Fruit fly (Drosophila melanogaster): ENCODE results near the gene CG14563.

The CG14563 gene

DNA sequence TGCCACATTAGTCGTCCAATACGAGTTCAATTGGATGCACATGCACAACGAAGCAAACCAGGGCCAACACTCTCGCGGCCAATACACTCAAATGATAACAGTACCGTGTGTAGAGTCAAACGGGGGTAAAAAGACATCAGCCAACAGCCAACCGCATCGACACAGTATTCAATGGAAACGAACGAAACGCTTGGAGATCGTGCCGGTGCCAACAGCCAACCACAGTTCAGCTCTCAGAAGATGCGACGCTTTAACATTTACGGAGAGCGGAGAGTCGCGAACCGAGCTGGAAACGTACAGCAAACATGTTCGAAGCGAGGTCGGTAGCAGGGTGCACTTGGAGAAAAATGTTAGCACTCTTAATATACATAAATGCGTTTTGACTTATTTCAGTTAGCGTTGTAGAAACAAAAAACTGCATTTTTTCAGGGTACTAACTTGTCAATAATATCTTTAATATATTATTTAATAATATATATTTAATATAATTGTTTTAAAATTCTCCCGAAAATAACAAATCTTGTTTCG is 34.1 kb downstream of the CG14563 start (continued):
- TF ChIP-seq CG17802 (tag; optimal IDR thresholded peaks at IDR 0.05) (no peak), Eip74EF (GFP tag; optimal IDR thresholded peaks at IDR 0.05) (no peak), sens-2 (GFP tag; IDR thresholded peaks at IDR 0.05) (0 out of 2 replicates have a peak, but pooled peaks have one; percentile 53), gfzf (GFP tag; optimal IDR thresholded peaks at IDR 0.05) (no peak), CG18599 (GFP tag; optimal IDR thresholded peaks at IDR 0.05) (no peak), mirr (GFP tag; optimal IDR thresholded peaks at IDR 0.05) (no peak), NFAT (GFP tag; IDR thresholded peaks at IDR 0.05) (peak; percentile 44; the same call in 1 of the 2 replicates), crp (GFP tag; optimal IDR thresholded peaks at IDR 0.05) (no peak), Taf1 (GFP tag; IDR thresholded peaks at IDR 0.05) (no peak; the same call in 1 of the 2 replicates), sens (GFP tag) (peak; percentile 77), al (GFP tag; IDR thresholded peaks at IDR 0.05) (no peak), jumu (GFP tag; optimal IDR thresholded peaks at IDR 0.05) (no peak), CG13424 (tag; optimal IDR thresholded peaks at IDR 0.05) (peak; percentile 77), otp (GFP tag; IDR thresholded peaks at IDR 0.05) (peak; percentile 57; the same call in 1 of the 3 replicates), phol (tag; optimal IDR thresholded peaks at IDR 0.05) (peak; percentile 82), Dp (GFP tag; optimal IDR thresholded peaks at IDR 0.05) (no peak), sisA (GFP tag; IDR thresholded peaks at IDR 0.05) (peak; percentile 69), Poxn (GFP tag; IDR thresholded peaks at IDR 0.05) (no peak), ind (GFP tag; optimal IDR thresholded peaks at IDR 0.05) (peak; percentile 49), Deaf1 (tag; optimal IDR thresholded peaks at IDR 0.05) (peak; percentile 86), fd102C (GFP tag; optimal IDR thresholded peaks at IDR 0.05) (no peak), CG11398 (GFP tag; optimal IDR thresholded peaks at IDR 0.05) (no peak), CG13123 (GFP tag; optimal IDR thresholded peaks at IDR 0.05) (peak; percentile 44), onecut (GFP tag; IDR thresholded peaks at IDR 0.05) (no peak), CG32767 (GFP tag; IDR thresholded peaks at IDR 0.05) (peak; percentile 75), CG6272 (GFP tag; IDR thresholded peaks at IDR 0.05) (no peak), CG18262 (tag; optimal IDR thresholded peaks at IDR 0.05) (peak; percentile 84), ara (GFP tag; IDR thresholded peaks at IDR 0.05) (peak; percentile 80), psq (GFP tag; optimal IDR thresholded peaks at IDR 0.05) (peak; percentile 44), slp2 (GFP tag; optimal IDR thresholded peaks at IDR 0.05) (no peak), twi (tag; optimal IDR thresholded peaks at IDR 0.05) (peak; percentile 13), vvl (GFP tag; IDR thresholded peaks at IDR 0.05) (peak; percentile 84), tx (GFP tag; optimal IDR thresholded peaks at IDR 0.05) (no peak), CG14860 (GFP tag; IDR thresholded peaks at IDR 0.05; ENCODE audit: partially characterized antibody) (no peak), Bteb2 (GFP tag; optimal IDR thresholded peaks at IDR 0.05) (no peak), Ssrp (tag; optimal IDR thresholded peaks at IDR 0.05) (no peak), slou (GFP tag; optimal IDR thresholded peaks at IDR 0.05) (no peak), CG8765 (GFP tag; IDR thresholded peaks at IDR 0.05) (no peak), CG12391 (tag; optimal IDR thresholded peaks at IDR 0.05) (peak; percentile 82), CG1832 (GFP tag; optimal IDR thresholded peaks at IDR 0.05) (no peak), cg (GFP tag; optimal IDR thresholded peaks at IDR 0.05) (peak; percentile 72), CG9817 (tag; optimal IDR thresholded peaks at IDR 0.05) (peak; percentile 33), CG6791 (GFP tag; IDR thresholded peaks at IDR 0.05; ENCODE audit: partially characterized antibody) (no peak), CG5953 (GFP tag; IDR thresholded peaks at IDR 0.05) (no peak), lola (GFP tag; optimal IDR thresholded peaks at IDR 0.05) (peak in 1 of 3 experiments; percentile 79), CG15479 (GFP tag; optimal IDR thresholded peaks at IDR 0.05) (no peak), BEAF-32 (GFP tag; optimal IDR thresholded peaks at IDR 0.05) (no peak), Ada2b (GFP tag; IDR thresholded peaks at IDR 0.05) (peak; percentile 61; the same call in 1 of the 2 replicates), CG1233 (GFP tag; optimal IDR thresholded peaks at IDR 0.05) (peak; percentile 35), Hsf (GFP tag; optimal IDR thresholded peaks at IDR 0.05) (peak; percentile 30)

Measured in whole organism, embryonic.